Worm (Caenorhabditis elegans) whole organism, L2 larva: ENCODE results near the gene K08H2.10.
A peak's percentile ranks its signal among the peaks of the same experiment; 100 is the strongest.

Experiments used
- C34F6.9 ChIP-seq: fragments of 150-350 bp; optimal IDR thresholded peaks from 2 replicates; lab custom pipeline; 2014; ENCODE audit warnings: missing biosample characterization, missing genetic modification characterization
- F13H6.1 ChIP-seq: sonication (generic microtip); optimal IDR thresholded peaks from 2 replicates; lab custom pipeline; 2016; ENCODE audit warnings: missing genetic modification characterization, missing compliant biosample characterization
- R02D3.7 ChIP-seq: fragments of 150-350 bp; optimal IDR thresholded peaks from 2 replicates; lab custom pipeline; 2014; ENCODE audit warnings: missing biosample characterization, missing genetic modification characterization
- Y55F3AM.14 ChIP-seq: fragments of 200-800 bp; sonication (Bioruptor generic); optimal IDR thresholded peaks from 2 replicates; lab custom pipeline; 2018; ENCODE audit warnings: mild to moderate bottlenecking, missing genetic modification characterization, missing compliant biosample characterization
- alr-1 ChIP-seq: fragments of 150-350 bp; optimal IDR thresholded peaks from 2 replicates; lab custom pipeline; 2014; ENCODE audit warnings: missing biosample characterization, missing genetic modification characterization
- aly-2 ChIP-seq: fragments of 150-350 bp; optimal IDR thresholded peaks from 2 replicates; lab custom pipeline; 2014; ENCODE audit warnings: missing biosample characterization, missing genetic modification characterization
- ama-1 ChIP-seq: fragments of 150-350 bp; optimal IDR thresholded peaks from 2 replicates; lab custom pipeline; 2018; ENCODE audit warnings: inconsistent platforms
- blmp-1 ChIP-seq: sonication (generic microtip); optimal IDR thresholded peaks from 2 replicates; lab custom pipeline; 2017; ENCODE audit warnings: missing genetic modification characterization, mild to moderate bottlenecking, missing compliant biosample characterization, antibody characterized with exemption, moderate library complexity; ENCODE audit not compliant: insufficient read depth
- ceh-16 ChIP-seq: fragments of 150-350 bp; optimal IDR thresholded peaks from 2 replicates; lab custom pipeline; 2014; ENCODE audit warnings: missing biosample characterization, missing genetic modification characterization
- ceh-82 ChIP-seq: fragments of 150-350 bp; optimal IDR thresholded peaks from 2 replicates; lab custom pipeline; 2014; ENCODE audit warnings: missing biosample characterization, missing genetic modification characterization
- crh-2 ChIP-seq: sonication (generic microtip); optimal IDR thresholded peaks from 2 replicates; lab custom pipeline; 2017; ENCODE audit warnings: missing biosample characterization, missing genetic modification characterization
- elt-3 ChIP-seq: sonication (generic microtip); optimal IDR thresholded peaks from 2 replicates; lab custom pipeline; 2017; ENCODE audit warnings: missing biosample characterization, missing genetic modification characterization
- fos-1 ChIP-seq: fragments of 150-350 bp; optimal IDR thresholded peaks from 2 replicates; lab custom pipeline; 2014; ENCODE audit warnings: missing biosample characterization, missing genetic modification characterization
- gmeb-1 ChIP-seq: fragments of 150-350 bp; optimal IDR thresholded peaks from 2 replicates; lab custom pipeline; 2014; ENCODE audit warnings: missing biosample characterization, missing genetic modification characterization
- lin-11 ChIP-seq: fragments of 150-350 bp; sonication (generic microtip); optimal IDR thresholded peaks from 2 replicates; lab custom pipeline; 2014; ENCODE audit warnings: missing biosample characterization, missing genetic modification characterization, inconsistent platforms, mixed read lengths
- lin-39 ChIP-seq: fragments of 150-350 bp; optimal IDR thresholded peaks from 2 replicates; lab custom pipeline; 2014; ENCODE audit warnings: missing biosample characterization, missing genetic modification reagents, missing genetic modification characterization
- lsy-2 ChIP-seq, 2 experiments: fragments of 150-350 bp in 1 of 2; sonication (generic microtip) in 1 of 2; optimal IDR thresholded peaks; 2 replicates each; lab custom pipeline; 2014 to 2017; ENCODE audit warnings: missing biosample characterization in 2 of 2, missing genetic modification characterization in 2 of 2
- mab-5 ChIP-seq: fragments of 150-350 bp; optimal IDR thresholded peaks from 2 replicates; lab custom pipeline; 2014; ENCODE audit warnings: missing biosample characterization, missing genetic modification characterization
- mbf-1 ChIP-seq: sonication (generic microtip); optimal IDR thresholded peaks from 2 replicates; lab custom pipeline; 2017; ENCODE audit warnings: missing biosample characterization, missing genetic modification characterization
- nhr-11 ChIP-seq: fragments of 150-350 bp; optimal IDR thresholded peaks from 2 replicates; lab custom pipeline; 2014; ENCODE audit warnings: missing biosample characterization, missing genetic modification characterization
- nhr-129 ChIP-seq: fragments of 150-350 bp; optimal IDR thresholded peaks from 2 replicates; lab custom pipeline; 2014; ENCODE audit warnings: missing biosample characterization, missing genetic modification characterization
- nhr-21 ChIP-seq: fragments of 150-350 bp; optimal IDR thresholded peaks from 2 replicates; lab custom pipeline; 2014; ENCODE audit warnings: missing biosample characterization, missing genetic modification characterization
- nhr-77 ChIP-seq: fragments of 150-350 bp; optimal IDR thresholded peaks from 2 replicates; lab custom pipeline; 2014; ENCODE audit warnings: missing biosample characterization, missing genetic modification characterization
- peb-1 ChIP-seq: fragments of 150-350 bp; optimal IDR thresholded peaks from 2 replicates; lab custom pipeline; 2014; ENCODE audit warnings: missing biosample characterization, missing genetic modification characterization
- sem-4 ChIP-seq: fragments of 150-350 bp; optimal IDR thresholded peaks from 2 replicates; lab custom pipeline; 2014; ENCODE audit warnings: missing biosample characterization, missing genetic modification reagents, missing genetic modification characterization
- sma-3 ChIP-seq: sonication (generic microtip); optimal IDR thresholded peaks from 2 replicates; lab custom pipeline; 2016; ENCODE audit warnings: missing genetic modification reagents, missing genetic modification characterization, missing compliant biosample characterization
- sma-9 ChIP-seq, 2 experiments: fragments of 150-350 bp in 1 of 2; sonication (generic microtip) in 1 of 2; optimal IDR thresholded peaks; 2 replicates each; lab custom pipeline; 2014 to 2016; ENCODE audit warnings: missing genetic modification characterization in 2 of 2, mild to moderate bottlenecking in 1 of 2, missing biosample characterization in 1 of 2, missing compliant biosample characterization in 1 of 2, missing genetic modification reagents in 1 of 2, moderate library complexity in 1 of 2
- snpc-4 ChIP-seq: fragments of 150-350 bp; optimal IDR thresholded peaks from 2 replicates; lab custom pipeline; 2014; ENCODE audit warnings: missing biosample characterization, missing genetic modification characterization
- unc-39 ChIP-seq: fragments of 150-350 bp; optimal IDR thresholded peaks from 2 replicates; lab custom pipeline; 2014; ENCODE audit warnings: missing biosample characterization, missing genetic modification characterization
- unc-55 ChIP-seq: fragments of 150-350 bp; sonication (generic microtip); optimal IDR thresholded peaks from 3 replicates; lab custom pipeline; 2014; ENCODE audit warnings: missing biosample characterization, missing genetic modification reagents, missing genetic modification characterization
- unc-62 ChIP-seq: fragments of 150-350 bp; optimal IDR thresholded peaks from 2 replicates; lab custom pipeline; 2014; ENCODE audit warnings: missing biosample characterization, missing genetic modification reagents, missing genetic modification characterization
- zag-1 ChIP-seq: fragments of 150-350 bp; optimal IDR thresholded peaks from 2 replicates; lab custom pipeline; 2014; ENCODE audit warnings: missing biosample characterization, missing genetic modification characterization
- ztf-4 ChIP-seq: fragments of 150-350 bp; optimal IDR thresholded peaks from 2 replicates; lab custom pipeline; 2014; ENCODE audit warnings: missing biosample characterization, missing genetic modification characterization

The K08H2.10 gene

DNA sequence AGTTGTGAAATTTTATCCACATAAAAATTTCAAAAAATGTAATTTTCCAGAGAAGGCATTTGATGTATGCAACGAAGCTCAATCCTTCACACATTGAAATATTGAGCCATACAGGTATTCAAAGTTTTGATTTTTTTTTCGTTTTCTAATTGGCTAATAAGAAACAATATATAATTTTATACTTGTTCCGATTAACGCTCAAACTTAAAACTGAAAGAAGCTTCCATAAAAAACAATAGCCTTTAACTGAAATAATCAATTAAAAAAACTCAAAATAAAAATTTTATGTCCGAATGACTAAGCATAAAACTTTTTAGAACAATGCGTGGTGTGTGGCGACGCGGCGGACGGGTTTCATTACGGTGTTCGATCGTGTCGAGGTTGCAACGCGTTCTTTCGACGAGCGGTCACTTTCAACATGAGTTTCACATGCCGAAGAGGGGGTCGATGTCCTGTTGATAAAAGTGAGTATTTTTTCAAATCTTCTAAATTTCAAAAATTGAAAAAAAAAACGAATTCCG is 5.6 kb upstream of the K08H2.10 start, which contains the start of gene nhr-32:
TSS of gene nhr-32 (plus strand) at position 51 of the 521 bp plus-strand sequence.
- no peak for TF ChIP-seq nhr-77 (tag; lab: Kevin White, UChicago)
- peak; percentile 10 for TF ChIP-seq fos-1 (tag; lab: Kevin White, UChicago)

DNA sequence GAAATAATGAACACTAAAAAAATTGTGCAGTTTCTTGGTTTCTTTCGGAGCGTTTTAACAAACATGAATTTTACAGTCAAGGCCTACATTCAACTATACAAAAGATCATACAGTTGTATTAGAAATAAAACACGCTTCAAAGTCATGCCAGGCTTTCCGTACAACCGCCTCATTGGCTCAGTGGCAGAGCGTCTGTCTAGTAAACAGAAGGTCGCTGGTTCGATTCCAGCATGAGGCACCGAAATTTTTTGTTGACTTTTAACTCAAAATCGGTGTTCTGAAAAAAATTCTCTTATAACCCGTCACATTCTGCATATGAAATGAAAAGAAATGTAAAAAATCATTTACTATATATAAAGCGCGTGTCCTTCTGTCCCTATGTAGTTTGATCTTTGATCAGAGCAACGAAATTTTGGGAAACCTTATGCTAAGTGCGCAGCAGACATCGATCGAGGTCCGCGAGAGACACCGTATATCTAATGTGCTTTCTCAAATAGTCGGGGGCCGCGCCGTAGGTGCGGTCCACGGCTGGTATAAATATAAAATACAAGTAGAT is 3.5 kb downstream of the K08H2.10 start:
- TF ChIP-seq crh-2 (tag; lab: Kevin White, UChicago): peak; percentile 2

DNA sequence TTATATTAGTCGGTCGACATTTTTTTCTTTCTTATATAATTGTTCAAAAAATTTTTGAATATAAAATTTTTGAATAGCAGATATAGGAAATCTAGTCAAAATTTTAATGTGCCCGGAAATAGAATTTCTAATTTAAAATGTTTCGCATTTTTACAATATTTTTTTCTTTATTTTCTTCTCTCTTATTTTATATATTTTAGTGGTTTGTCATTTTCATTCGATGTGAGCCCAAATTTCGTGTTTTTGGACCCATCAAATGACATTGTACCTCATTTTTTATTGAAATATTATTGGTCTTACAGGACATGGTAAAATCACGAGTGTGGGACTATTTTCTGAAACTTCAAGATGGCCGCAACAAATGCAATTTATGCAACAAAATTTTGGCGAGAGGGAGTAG is 4.6 kb downstream of the K08H2.10 start, which contains the start of gene K09A11.1:
TSS of gene K09A11.1 (plus strand) at position 301 of the 400 bp plus-strand sequence.
- no peak for TF ChIP-seq elt-3 (tag; lab: Kevin White, UChicago)
- TF ChIP-seq alr-1 (tag; lab: Kevin White, UChicago): no peak
- no peak for TF ChIP-seq ceh-16 (tag; lab: Kevin White, UChicago)
- TF ChIP-seq snpc-4 (tag; lab: Kevin White, UChicago): no peak
- TF ChIP-seq aly-2 (tag; lab: Kevin White, UChicago): no peak
- no peak for TF ChIP-seq mab-5 (tag; lab: Kevin White, UChicago)

DNA sequence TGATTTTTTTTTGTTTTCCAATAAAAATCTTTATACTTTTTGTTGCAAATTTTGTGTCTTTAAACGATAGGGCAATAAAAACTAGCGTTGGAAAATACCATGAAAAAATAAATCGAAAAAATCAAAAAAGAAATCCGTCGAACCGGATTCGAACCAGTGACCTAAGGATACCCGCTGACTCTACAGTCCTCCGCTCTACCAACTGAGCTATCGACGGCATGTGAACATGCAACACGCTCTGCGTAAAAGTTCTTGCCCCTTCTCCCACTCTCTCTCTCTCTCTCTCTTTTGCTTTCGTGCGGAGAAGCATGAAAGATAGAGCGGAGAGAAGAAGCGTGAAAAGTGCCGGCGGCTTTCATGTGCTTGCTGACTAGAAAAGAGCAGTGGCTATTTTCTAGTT is 6.9 kb downstream of the K08H2.10 start:
- TF ChIP-seq unc-62 (GFP tag; lab: Kevin White, UChicago) (no peak), nhr-77 (tag; lab: Kevin White, UChicago) (no peak), zag-1 (tag; lab: Kevin White, UChicago) (peak; percentile 45), ama-1 (lab: Kevin White, UChicago) (no peak), lin-11 (tag; lab: Kevin White, UChicago) (peak; percentile 28), sma-9 (GFP tag; optimal IDR thresholded peaks at IDR 0.05; lab: Kevin White, UChicago) (peak; percentile 68), sma-9 (tag; optimal IDR thresholded peaks at IDR 0.05; lab: Kevin White, UChicago) (no peak), nhr-129 (tag; lab: Kevin White, UChicago) (peak; percentile 83), mbf-1 (no peak), Y55F3AM.14 (peak; percentile 23), unc-55 (GFP tag; lab: Kevin White, UChicago) (peak; percentile 66), ztf-4 (tag; lab: Kevin White, UChicago) (peak; percentile 35), lin-39 (tag; lab: Kevin White, UChicago) (no peak), R02D3.7 (no peak), gmeb-1 (tag; lab: Kevin White, UChicago) (peak; percentile 19), peb-1 (tag; lab: Kevin White, UChicago) (no peak), aly-2 (tag; lab: Kevin White, UChicago) (no peak), ceh-16 (tag; lab: Kevin White, UChicago) (peak; percentile 31), crh-2 (tag; lab: Kevin White, UChicago) (peak; percentile 36), sma-3 (GFP tag; lab: Kevin White, UChicago) (peak; percentile 30), nhr-21 (tag; lab: Kevin White, UChicago) (peak; percentile 42), unc-39 (tag; lab: Kevin White, UChicago) (no peak), ceh-82 (tag; lab: Kevin White, UChicago) (no peak), lsy-2 (tag; optimal IDR thresholded peaks at IDR 0.05; lab: Kevin White, UChicago) (peak in 1 of 2 experiments; percentile 36), blmp-1 (tag; lab: Kevin White, UChicago) (no peak), C34F6.9 (tag; lab: Kevin White, UChicago) (peak; percentile 36), nhr-11 (tag; lab: Kevin White, UChicago) (no peak), F13H6.1 (peak; percentile 65), fos-1 (tag; lab: Kevin White, UChicago) (peak; percentile 19), sem-4 (tag; lab: Kevin White, UChicago) (peak; percentile 16), elt-3 (tag; lab: Kevin White, UChicago) (no peak)

DNA sequence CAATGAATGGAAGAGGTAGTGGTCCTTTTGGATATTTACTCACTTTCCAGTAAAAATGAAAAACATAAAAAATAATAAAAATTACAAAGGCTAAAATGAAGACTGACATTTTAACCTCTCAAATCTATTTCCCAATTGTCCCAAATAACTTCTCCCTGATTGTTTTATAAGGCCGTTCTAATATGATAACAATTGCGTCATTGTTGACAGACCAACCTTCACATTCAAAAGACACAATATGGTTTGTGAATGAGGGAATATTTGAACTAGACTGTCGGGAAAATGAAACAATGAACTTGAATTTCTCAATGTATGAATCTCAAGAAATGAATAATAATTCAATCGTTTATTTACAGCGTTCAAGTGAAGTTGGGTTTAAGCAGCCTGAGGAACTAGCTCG is 9.6 kb downstream of the K08H2.10 start, which contains the start of gene cyp-14A1:
TSS of gene cyp-14A1 (minus strand) at position 126 of the 400 bp plus-strand sequence.
- TF ChIP-seq mbf-1 (no peak), nhr-129 (tag; lab: Kevin White, UChicago) (peak; percentile 74)
- TF ChIP-seq, all 48 proteins: peak for 1
